Worm (Caenorhabditis elegans): ENCODE data around the gene T23B12.6.

- no peak for TF ChIP-seq zfp-3 (GFP tag; conservative IDR thresholded peaks at IDR 0.05)
- no peak for TF ChIP-seq nhr-76 (tag; optimal IDR thresholded peaks at IDR 0.05)
- no peak for TF ChIP-seq lin-13 (GFP tag; optimal IDR thresholded peaks at IDR 0.05)
These were observed 35.7 kb upstream of the T23B12.6 start for ce11 chrV:8495965-8496364.
